Fruit fly (Drosophila melanogaster) whole organism, prepupa: Measurements from ENCODE around the gene CG4080.

Source experiments
- Blimp-1 ChIP-seq: fragments of 200-800 bp; sonication (Bioruptor generic); optimal IDR thresholded peaks from 3 replicates; lab custom pipeline; 2017; ENCODE audit warnings: missing biosample characterization, missing genetic modification characterization, mild to moderate bottlenecking, moderate library complexity, missing genetic modification reagents
- CG10631 ChIP-seq: fragments of 200-800 bp; sonication (Bioruptor generic); optimal IDR thresholded peaks from 2 replicates; lab custom pipeline; 2016; ENCODE audit warnings: missing biosample characterization, missing genetic modification characterization
- CG10669 ChIP-seq: fragments of 200-800 bp; sonication (Bioruptor generic); optimal IDR thresholded peaks from 3 replicates; lab custom pipeline; 2018; ENCODE audit warnings: missing biosample characterization, mild to moderate bottlenecking, missing genetic modification characterization, moderate library complexity
- CG11762 ChIP-seq: fragments of 200-800 bp; sonication (Bioruptor generic); optimal IDR thresholded peaks from 3 replicates; lab custom pipeline; 2016; ENCODE audit warnings: missing biosample characterization, missing genetic modification characterization; ENCODE audit not compliant: insufficient read depth
- CG11902 ChIP-seq: fragments of 200-800 bp; sonication (Bioruptor generic); optimal IDR thresholded peaks from 3 replicates; lab custom pipeline; 2016; ENCODE audit warnings: missing biosample characterization, missing genetic modification characterization
- CG1621 ChIP-seq: fragments of 200-800 bp; sonication (Bioruptor generic); optimal IDR thresholded peaks from 3 replicates; lab custom pipeline; 2018; ENCODE audit warnings: missing biosample characterization, mild to moderate bottlenecking, missing genetic modification characterization
- CG16779 ChIP-seq: fragments of 200-800 bp; sonication (Bioruptor generic); optimal IDR thresholded peaks from 3 replicates; lab custom pipeline; 2017; ENCODE audit warnings: missing biosample characterization, mild to moderate bottlenecking, missing genetic modification characterization
- CG3032 ChIP-seq: fragments of 200-800 bp; optimal IDR thresholded peaks from 2 replicates; lab custom pipeline; 2019; ENCODE audit warnings: missing biosample characterization, mild to moderate bottlenecking, missing genetic modification characterization, moderate library complexity
- CG32006 ChIP-seq: fragments of 200-800 bp; sonication (Bioruptor generic); optimal IDR thresholded peaks from 3 replicates; lab custom pipeline; 2017; ENCODE audit warnings: missing biosample characterization, mild to moderate bottlenecking, missing genetic modification characterization
- CG34406 ChIP-seq: fragments of 200-800 bp; sonication (Bioruptor generic); optimal IDR thresholded peaks from 3 replicates; lab custom pipeline; 2016; ENCODE audit warnings: missing biosample characterization, missing genetic modification characterization
- CG3919 ChIP-seq: fragments of 200-800 bp; sonication (Bioruptor generic); optimal IDR thresholded peaks from 3 replicates; lab custom pipeline; 2016; ENCODE audit warnings: missing biosample characterization, missing genetic modification characterization
- CG4318 ChIP-seq: fragments of 200-800 bp; sonication (Bioruptor generic); optimal IDR thresholded peaks from 3 replicates; lab custom pipeline; 2017; ENCODE audit warnings: missing biosample characterization, mild to moderate bottlenecking, missing genetic modification characterization
- CG6163 ChIP-seq: fragments of 200-800 bp; sonication (Bioruptor generic); IDR thresholded peaks from 3 replicates; pipeline ENCODE4 v1.3.6; 2022; ENCODE audit warnings: missing biosample characterization, missing genetic modification characterization
- CG6276 ChIP-seq: fragments of 200-800 bp; sonication (Bioruptor generic); optimal IDR thresholded peaks from 2 replicates; lab custom pipeline; 2017; ENCODE audit warnings: missing biosample characterization, mild to moderate bottlenecking, missing genetic modification characterization
- CG6792 ChIP-seq: fragments of 200-800 bp; sonication (Bioruptor generic); optimal IDR thresholded peaks from 3 replicates; lab custom pipeline; 2016; ENCODE audit warnings: missing biosample characterization, missing genetic modification characterization
- CG6808 ChIP-seq: fragments of 200-800 bp; sonication (Bioruptor generic); optimal IDR thresholded peaks from 3 replicates; lab custom pipeline; 2017; ENCODE audit warnings: missing biosample characterization, missing genetic modification characterization, mild to moderate bottlenecking, moderate library complexity, missing genetic modification reagents
- CG8119 ChIP-seq: fragments of 200-800 bp; sonication (Bioruptor generic); IDR thresholded peaks from 3 replicates; pipeline ENCODE4 v1.3.6; 2022; ENCODE audit warnings: missing biosample characterization, missing genetic modification characterization
- CG8319 ChIP-seq: fragments of 200-800 bp; sonication (Bioruptor generic); optimal IDR thresholded peaks from 3 replicates; lab custom pipeline; 2016; ENCODE audit warnings: missing biosample characterization, missing genetic modification characterization
- CG8632 ChIP-seq: fragments of 200-800 bp; sonication (Bioruptor generic); optimal IDR thresholded peaks from 3 replicates; lab custom pipeline; 2016; ENCODE audit warnings: missing biosample characterization, missing genetic modification characterization
- Eip75B ChIP-seq: fragments of 200-800 bp; sonication (Bioruptor generic); optimal IDR thresholded peaks from 3 replicates; lab custom pipeline; 2016; ENCODE audit warnings: missing biosample characterization, missing genetic modification characterization
- Eip93F ChIP-seq: fragments of 200-800 bp; sonication (Bioruptor generic); optimal IDR thresholded peaks from 2 replicates; lab custom pipeline; 2016; ENCODE audit warnings: missing biosample characterization, mild to moderate bottlenecking, missing genetic modification characterization
- Ets21C ChIP-seq: fragments of 200-800 bp; sonication (Bioruptor generic); optimal IDR thresholded peaks from 3 replicates; lab custom pipeline; 2016; ENCODE audit warnings: missing biosample characterization, missing genetic modification characterization
- Ets96B ChIP-seq: fragments of 200-800 bp; optimal IDR thresholded peaks from 2 replicates; lab custom pipeline; 2019; ENCODE audit warnings: missing biosample characterization, mild to moderate bottlenecking, missing genetic modification characterization, moderate library complexity
- Gug ChIP-seq: fragments of 200-800 bp; sonication (Bioruptor generic); IDR thresholded peaks from 2 replicates; pipeline ENCODE4 v1.3.6; 2022; ENCODE audit warnings: missing biosample characterization, missing genetic modification characterization
- Hr38 ChIP-seq: sonication (Bioruptor generic); optimal IDR thresholded peaks from 2 replicates; lab custom pipeline; 2016; ENCODE audit warnings: missing biosample characterization, missing genetic modification characterization
- Hr4 ChIP-seq: fragments of 200-800 bp; sonication (Bioruptor generic); optimal IDR thresholded peaks from 3 replicates; lab custom pipeline; 2016; ENCODE audit warnings: missing biosample characterization, missing genetic modification characterization
- Lpt ChIP-seq: fragments of 200-800 bp; sonication (Bioruptor generic); optimal IDR thresholded peaks from 3 replicates; lab custom pipeline; 2016; ENCODE audit warnings: missing biosample characterization, missing genetic modification characterization
- Met ChIP-seq: fragments of 200-800 bp; sonication (Bioruptor generic); optimal IDR thresholded peaks from 3 replicates; lab custom pipeline; 2016; ENCODE audit warnings: missing biosample characterization, missing genetic modification characterization
- Smox ChIP-seq: fragments of 200-800 bp; sonication (Bioruptor generic); optimal IDR thresholded peaks from 3 replicates; lab custom pipeline; 2016; ENCODE audit warnings: missing biosample characterization, missing genetic modification characterization
- Sox102F ChIP-seq: fragments of 200-800 bp; sonication (Bioruptor generic); optimal IDR thresholded peaks from 2 replicates; lab custom pipeline; 2016; ENCODE audit warnings: missing biosample characterization, mild to moderate bottlenecking, missing genetic modification characterization
- Sox14 ChIP-seq: fragments of 200-800 bp; sonication (Bioruptor generic); optimal IDR thresholded peaks from 3 replicates; lab custom pipeline; 2016; ENCODE audit warnings: missing biosample characterization, missing genetic modification characterization
- Sox15 ChIP-seq: fragments of 200-800 bp; sonication (Bioruptor generic); optimal IDR thresholded peaks from 3 replicates; lab custom pipeline; 2016; ENCODE audit warnings: missing biosample characterization, missing genetic modification characterization
- dac ChIP-seq: fragments of 200-800 bp; sonication (Bioruptor generic); optimal IDR thresholded peaks from 2 replicates; lab custom pipeline; 2017; ENCODE audit warnings: missing biosample characterization, mild to moderate bottlenecking, missing genetic modification characterization
- dsx ChIP-seq: fragments of 200-800 bp; optimal IDR thresholded peaks from 3 replicates; lab custom pipeline; 2019; ENCODE audit warnings: missing biosample characterization, mild to moderate bottlenecking, missing genetic modification characterization, moderate library complexity; ENCODE audit not compliant: poor library complexity, severe bottlenecking
- eg ChIP-seq: fragments of 200-800 bp; sonication (Bioruptor generic); IDR thresholded peaks from 3 replicates; pipeline ENCODE4 v1.3.6; 2022; ENCODE audit warnings: missing biosample characterization, missing genetic modification characterization
- esn ChIP-seq: fragments of 200-800 bp; sonication (Bioruptor generic); optimal IDR thresholded peaks from 2 replicates; lab custom pipeline; 2016; ENCODE audit warnings: missing biosample characterization, mild to moderate bottlenecking, missing genetic modification characterization, moderate library complexity
- fd59A ChIP-seq: fragments of 200-800 bp; sonication (Bioruptor generic); optimal IDR thresholded peaks from 2 replicates; lab custom pipeline; 2017; ENCODE audit warnings: missing biosample characterization, mild to moderate bottlenecking, missing genetic modification characterization, missing genetic modification reagents
- fd85E ChIP-seq: fragments of 200-800 bp; sonication (Bioruptor generic); optimal IDR thresholded peaks from 3 replicates; lab custom pipeline; 2016; ENCODE audit warnings: missing biosample characterization, missing genetic modification characterization
- fkh ChIP-seq: fragments of 200-800 bp; sonication (Bioruptor generic); optimal IDR thresholded peaks from 3 replicates; lab custom pipeline; 2017; ENCODE audit warnings: missing biosample characterization, mild to moderate bottlenecking, missing genetic modification characterization, moderate library complexity
- lz ChIP-seq: fragments of 200-800 bp; sonication (Bioruptor generic); optimal IDR thresholded peaks from 3 replicates; lab custom pipeline; 2016; ENCODE audit warnings: missing biosample characterization, missing genetic modification characterization
- net ChIP-seq: fragments of 200-800 bp; sonication (Bioruptor generic); optimal IDR thresholded peaks from 3 replicates; lab custom pipeline; 2016; ENCODE audit warnings: missing biosample characterization, missing genetic modification characterization
- salr ChIP-seq, 2 experiments: fragments of 200-800 bp; sonication (Bioruptor generic); optimal IDR thresholded peaks; 3 replicates each; lab custom pipeline; 2016 to 2018; ENCODE audit warnings: missing biosample characterization in 2 of 2, missing genetic modification characterization in 2 of 2, mild to moderate bottlenecking in 1 of 2
- spab ChIP-seq: fragments of 200-800 bp; sonication (Bioruptor generic); optimal IDR thresholded peaks from 2 replicates; lab custom pipeline; 2017; ENCODE audit warnings: missing biosample characterization, mild to moderate bottlenecking, missing genetic modification characterization, missing genetic modification reagents
- svp ChIP-seq: fragments of 200-800 bp; sonication (Bioruptor generic); peaks from one replicate; lab custom pipeline; 2016; ENCODE audit warnings: missing biosample characterization, missing genetic modification characterization
- topi ChIP-seq: fragments of 200-800 bp; sonication (Bioruptor generic); optimal IDR thresholded peaks from 3 replicates; lab custom pipeline; 2016; ENCODE audit warnings: missing biosample characterization, missing genetic modification characterization
- vri ChIP-seq: fragments of 200-800 bp; sonication (Bioruptor generic); optimal IDR thresholded peaks from 3 replicates; lab custom pipeline; 2016; ENCODE audit warnings: missing biosample characterization, mild to moderate bottlenecking, missing genetic modification characterization

CG4080 gene

dm6 chr3L:9375130-9375529 lies 23.9 kb downstream of the CG4080 start, which contains the start of gene CG4461:
CG4461 (plus strand) TSS chr3L:9375430.
- TF ChIP-seq CG4318 (GFP tag; lab: Kevin White, UChicago) (no peak), Eip75B (GFP tag; lab: Kevin White, UChicago) (no peak), fd85E (GFP tag; lab: Kevin White, UChicago) (no peak), Blimp-1 (no peak), CG11762 (GFP tag; lab: Kevin White, UChicago) (no peak), CG3919 (GFP tag; lab: Kevin White, UChicago) (no peak), Ets96B (no peak), topi (GFP tag; lab: Kevin White, UChicago) (no peak), CG11902 (GFP tag; lab: Kevin White, UChicago) (no peak), CG10631 (no peak), CG3032 (tag; lab: Kevin White, UChicago) (no peak)

- TF ChIP-seq Eip93F (peak; percentile 25), dsx (GFP tag; lab: Kevin White, UChicago) (no peak), Eip75B (GFP tag; lab: Kevin White, UChicago) (peak; percentile 73), CG8319 (GFP tag; lab: Kevin White, UChicago) (peak; percentile 46), fkh (peak; percentile 20), CG8119 (GFP tag; lab: Robert Waterston, UW) (peak; percentile 91), Lpt (peak; percentile 62), spab (GFP tag; lab: Kevin White, UChicago) (peak; percentile 46), topi (GFP tag; lab: Kevin White, UChicago) (peak; percentile 81), CG6792 (GFP tag; lab: Kevin White, UChicago) (peak; percentile 71), CG32006 (peak; percentile 89), esn (GFP tag; lab: Kevin White, UChicago) (peak; percentile 83), Ets96B (peak; percentile 69), CG6163 (GFP tag; lab: Robert Waterston, UW) (peak; percentile 85), Met (GFP tag; lab: Kevin White, UChicago) (peak; percentile 81), Ets21C (GFP tag; lab: Kevin White, UChicago) (peak; percentile 4), Gug (GFP tag; lab: Robert Waterston, UW) (peak; percentile 78), CG8632 (GFP tag; lab: Kevin White, UChicago) (peak; percentile 77), Sox102F (GFP tag; lab: Kevin White, UChicago) (peak; percentile 65), vri (GFP tag; lab: Kevin White, UChicago) (peak; percentile 54), CG10669 (GFP tag; lab: Kevin White, UChicago) (peak; percentile 69), fd85E (GFP tag; lab: Kevin White, UChicago) (peak; percentile 0), Hr4 (peak; percentile 84), CG34406 (GFP tag; lab: Kevin White, UChicago) (peak; percentile 79), CG6808 (GFP tag; lab: Kevin White, UChicago) (peak; percentile 72), lz (GFP tag; lab: Kevin White, UChicago) (peak; percentile 69), Sox14 (GFP tag; lab: Kevin White, UChicago) (peak; percentile 69), CG1621 (tag; lab: Kevin White, UChicago) (peak; percentile 31), CG3919 (GFP tag; lab: Kevin White, UChicago) (peak; percentile 86), svp (peak; percentile 82), CG10631 (peak; percentile 83), Blimp-1 (peak; percentile 27), Hr38 (no peak), dac (GFP tag; lab: Kevin White, UChicago) (peak; percentile 49), CG11902 (GFP tag; lab: Kevin White, UChicago) (peak; percentile 39), Sox15 (GFP tag; lab: Kevin White, UChicago) (peak; percentile 7), fd59A (peak; percentile 50), Smox (GFP tag; lab: Kevin White, UChicago) (peak; percentile 84), eg (peak; percentile 86), net (GFP tag; lab: Kevin White, UChicago) (peak; percentile 64), CG4318 (GFP tag; lab: Kevin White, UChicago) (peak; percentile 73), CG6276 (GFP tag; lab: Kevin White, UChicago) (peak; percentile 83), salr (GFP tag; optimal IDR thresholded peaks at IDR 0.05; lab: Kevin White, UChicago) (peak; percentile 8 to 56), CG11762 (GFP tag; lab: Kevin White, UChicago) (peak; percentile 68), CG16779 (tag; lab: Kevin White, UChicago) (peak; percentile 72)
Observed at dm6 chr3L:9373374-9374004, 25.5 kb downstream of the CG4080 start.
